Fruit fly (Drosophila melanogaster): ENCODE data around the gene Tsp26A.

Gene Tsp26A

dm6 chr2L:6036710-6037109 lies 36.7 kb downstream of the Tsp26A start, which contains the start of gene mtm:
Gene mtm, minus strand, starts transcription at chr2L:6037015.
- TF ChIP-seq nerfin-1 (tag; optimal IDR thresholded peaks at IDR 0.05) = peak; percentile 69
- TF ChIP-seq CG12071 (GFP tag; optimal IDR thresholded peaks at IDR 0.05) = no peak
- peak; percentile 40 to 91 for TF ChIP-seq crp (GFP tag; optimal IDR thresholded peaks at IDR 0.05)
- no peak for TF ChIP-seq gce (GFP tag; IDR thresholded peaks at IDR 0.05)
- TF ChIP-seq trh (GFP tag; optimal IDR thresholded peaks at IDR 0.05) = no peak
- TF ChIP-seq grn (GFP tag; optimal IDR thresholded peaks at IDR 0.05) = no peak
- no peak for TF ChIP-seq Hr78 (GFP tag; optimal IDR thresholded peaks at IDR 0.05)
- TF ChIP-seq Stat92E (GFP tag; optimal IDR thresholded peaks at IDR 0.05) = no peak
- TF ChIP-seq amos (GFP tag; IDR thresholded peaks at IDR 0.05; ENCODE audit: partially characterized antibody) = peak; percentile 18; the same call in 1 of the 2 replicates
- no peak for TF ChIP-seq pb (GFP tag; optimal IDR thresholded peaks at IDR 0.05)
- no peak for TF ChIP-seq CG17359 (tag; optimal IDR thresholded peaks at IDR 0.05)
- TF ChIP-seq dmrt99B (tag; optimal IDR thresholded peaks at IDR 0.05) = no peak
- peak; percentile 67 for TF ChIP-seq CG4617 (GFP tag; optimal IDR thresholded peaks at IDR 0.05; ENCODE audit: borderline replicate concordance)
- 0 out of 2 replicates have a peak, but pooled peaks have one; percentile 30 for TF ChIP-seq sna (GFP tag; IDR thresholded peaks at IDR 0.05; ENCODE audit: partially characterized antibody)
- peak; percentile 90 for TF ChIP-seq E2f2 (GFP tag; IDR thresholded peaks at IDR 0.05)
- no peak for TF ChIP-seq CG11504 (tag; optimal IDR thresholded peaks at IDR 0.05)
- no peak for TF ChIP-seq CG10147 (GFP tag; optimal IDR thresholded peaks at IDR 0.05)
- no peak for TF ChIP-seq Gsc (GFP tag; IDR thresholded peaks at IDR 0.05)
- TF ChIP-seq Asciz (GFP tag; optimal IDR thresholded peaks at IDR 0.05) = no peak
- no peak for TF ChIP-seq CG17912 (GFP tag; optimal IDR thresholded peaks at IDR 0.05)
- no peak for TF ChIP-seq CG7987 (GFP tag; optimal IDR thresholded peaks at IDR 0.05)
- TF ChIP-seq CG5180 (GFP tag; optimal IDR thresholded peaks at IDR 0.05) = no peak
- TF ChIP-seq Gug (GFP tag; IDR thresholded peaks at IDR 0.05) = no peak
- no peak for TF ChIP-seq ems (GFP tag; optimal IDR thresholded peaks at IDR 0.05)
- no peak for TF ChIP-seq Sox102F (GFP tag; optimal IDR thresholded peaks at IDR 0.05)
- no peak for TF ChIP-seq NK7.1 (GFP tag; optimal IDR thresholded peaks at IDR 0.05)
- TF ChIP-seq hbn (GFP tag; IDR thresholded peaks at IDR 0.05; ENCODE audit: partially characterized antibody) = 0 out of 2 replicates have a peak, but pooled peaks have one; percentile 19
- TF ChIP-seq slou (GFP tag; optimal IDR thresholded peaks at IDR 0.05) = no peak
- no peak for TF ChIP-seq CG17385 (GFP tag; optimal IDR thresholded peaks at IDR 0.05)
- TF ChIP-seq CG8765 (GFP tag; IDR thresholded peaks at IDR 0.05) = no peak
- no peak for TF ChIP-seq Lpt (GFP tag; optimal IDR thresholded peaks at IDR 0.05)
- no peak for TF ChIP-seq Dip2 (GFP tag; IDR thresholded peaks at IDR 0.05)
- 0 out of 4 replicates have a peak, but pooled peaks have one; percentile 41 for TF ChIP-seq chinmo (GFP tag; IDR thresholded peaks at IDR 0.05; ENCODE audit: partially characterized antibody)
- peak; percentile 21 for TF ChIP-seq CG15514 (GFP tag; optimal IDR thresholded peaks at IDR 0.05)
- TF ChIP-seq fd64A (GFP tag; optimal IDR thresholded peaks at IDR 0.05) = no peak
- TF ChIP-seq stc (GFP tag; IDR thresholded peaks at IDR 0.05) = no peak
- no peak for TF ChIP-seq Usf (GFP tag; optimal IDR thresholded peaks at IDR 0.05)
- no peak for TF ChIP-seq lbe (GFP tag; optimal IDR thresholded peaks at IDR 0.05)
- TF ChIP-seq Fer3 (tag; optimal IDR thresholded peaks at IDR 0.05) = no peak
- no peak for TF ChIP-seq PHDP (tag; optimal IDR thresholded peaks at IDR 0.05)
- peak; percentile 99 for TF ChIP-seq trem (tag; optimal IDR thresholded peaks at IDR 0.05)
- TF ChIP-seq CG3838 (GFP tag; optimal IDR thresholded peaks at IDR 0.05) = no peak
- TF ChIP-seq CG14050 (GFP tag; IDR thresholded peaks at IDR 0.05) = no peak
- no peak for TF ChIP-seq MTF-1 (GFP tag; optimal IDR thresholded peaks at IDR 0.05; ENCODE audit: borderline replicate concordance)
- TF ChIP-seq pzg (GFP tag; optimal IDR thresholded peaks at IDR 0.05) = peak; percentile 53
- no peak for TF ChIP-seq gem (tag; optimal IDR thresholded peaks at IDR 0.05)
- TF ChIP-seq nau (GFP tag; optimal IDR thresholded peaks at IDR 0.05) = no peak
- no peak for TF ChIP-seq CG30403 (GFP tag; optimal IDR thresholded peaks at IDR 0.05)
- TF ChIP-seq Chrac-16 (GFP tag; optimal IDR thresholded peaks at IDR 0.05) = no peak
